Worm (Caenorhabditis elegans) whole organism, young adult: ENCODE results near the gene F29G9.1.
A peak's percentile ranks its signal among the peaks of the same experiment; 100 is the strongest.

Source experiments
- F33H1.4 ChIP-seq: fragments of 200-800 bp; sonication (Bioruptor generic); IDR thresholded peaks from 2 replicates; pipeline ENCODE4 v1.3.6; 2022; ENCODE audit warnings: missing genetic modification reagents, missing genetic modification characterization, missing compliant biosample characterization
- F49E8.2 ChIP-seq: sonication (generic microtip); optimal IDR thresholded peaks from 3 replicates; lab custom pipeline; 2017; ENCODE audit warnings: missing genetic modification characterization, mild to moderate bottlenecking, missing compliant biosample characterization, antibody characterized with exemption, moderate library complexity; ENCODE audit not compliant: insufficient read depth
- K12H6.12 ChIP-seq: fragments of 200-800 bp; sonication (Bioruptor generic); optimal IDR thresholded peaks from 2 replicates; lab custom pipeline; 2018; ENCODE audit warnings: mild to moderate bottlenecking, missing genetic modification characterization, missing compliant biosample characterization
- Y53F4B.3 ChIP-seq: fragments of 200-800 bp; sonication (Bioruptor generic); IDR thresholded peaks from 2 replicates; pipeline ENCODE4 v1.3.6; 2022; ENCODE audit warnings: missing genetic modification reagents, missing genetic modification characterization, missing compliant biosample characterization
- ama-1 ChIP-seq, 3 experiments: fragments of 150-350 bp in 1 of 3; sonication (generic microtip) in 2 of 3; optimal IDR thresholded peaks; 2 replicates each; lab custom pipeline; 2014 to 2018; ENCODE audit warnings: missing biosample characterization in 2 of 3, missing genetic modification characterization in 2 of 3, missing genetic modification reagents in 2 of 3
- aptf-2 ChIP-seq: fragments of 200-800 bp; sonication (Bioruptor generic); conservative IDR thresholded peaks from 2 replicates; pipeline ENCODE4 v1.3.6; 2022; ENCODE audit warnings: missing genetic modification reagents, missing genetic modification characterization, missing compliant biosample characterization
- bed-1 ChIP-seq: fragments of 200-800 bp; sonication (Bioruptor generic); IDR thresholded peaks from 2 replicates; pipeline ENCODE4 v1.3.6; 2022; ENCODE audit warnings: missing genetic modification reagents, missing genetic modification characterization, missing compliant biosample characterization
- bed-2 ChIP-seq: fragments of 200-800 bp; sonication (Bioruptor generic); IDR thresholded peaks from 2 replicates; pipeline ENCODE4 v1.3.6; 2022; ENCODE audit warnings: missing genetic modification reagents, missing genetic modification characterization, missing compliant biosample characterization
- ccch-3 ChIP-seq: fragments of 200-800 bp; sonication (Bioruptor generic); optimal IDR thresholded peaks from 2 replicates; lab custom pipeline; 2018; ENCODE audit warnings: mild to moderate bottlenecking, missing genetic modification characterization, missing compliant biosample characterization
- cebp-1 ChIP-seq, 2 experiments: fragments of 200-800 bp in 1 of 2; sonication (Bioruptor generic) in 1 of 2; sonication (generic microtip) in 1 of 2; IDR thresholded peaks in 1 of 2; optimal IDR thresholded peaks in 1 of 2; 2 replicates each; pipeline versions ENCODE4 v1.3.6 to Lab custom; 2017 to 2022; ENCODE audit warnings: missing compliant biosample characterization in 2 of 2, missing genetic modification characterization in 2 of 2, mild to moderate bottlenecking in 1 of 2, missing genetic modification reagents in 1 of 2, moderate library complexity in 1 of 2
- cebp-2 ChIP-seq: fragments of 200-800 bp; sonication (Bioruptor generic); IDR thresholded peaks from 2 replicates; pipeline ENCODE4 v1.3.6; 2022; ENCODE audit warnings: missing genetic modification characterization, missing compliant biosample characterization
- ceh-40 ChIP-seq: fragments of 200-800 bp; sonication (Bioruptor generic); IDR thresholded peaks from 2 replicates; pipeline ENCODE4 v1.3.6; 2022; ENCODE audit warnings: missing genetic modification characterization, missing compliant biosample characterization
- ceh-79 ChIP-seq: sonication (generic microtip); optimal IDR thresholded peaks from 2 replicates; lab custom pipeline; 2017; ENCODE audit warnings: mild to moderate bottlenecking, missing genetic modification characterization, missing compliant biosample characterization
- dox-1 ChIP-seq: fragments of 200-800 bp; sonication (Bioruptor generic); IDR thresholded peaks from 2 replicates; pipeline ENCODE4 v1.3.6; 2022; ENCODE audit warnings: missing genetic modification reagents, missing genetic modification characterization, missing compliant biosample characterization
- efl-1 ChIP-seq: fragments of 150-350 bp; optimal IDR thresholded peaks from 2 replicates; lab custom pipeline; 2014; ENCODE audit warnings: missing biosample characterization, missing genetic modification reagents, missing genetic modification characterization
- ekl-4 ChIP-seq: fragments of 200-800 bp; sonication (Bioruptor generic); IDR thresholded peaks from 2 replicates; pipeline ENCODE4 v1.3.6; 2022; ENCODE audit warnings: missing genetic modification reagents, missing genetic modification characterization, missing compliant biosample characterization
- ets-4 ChIP-seq: fragments of 200-800 bp; sonication (Bioruptor generic); optimal IDR thresholded peaks from 2 replicates; lab custom pipeline; 2018; ENCODE audit warnings: mild to moderate bottlenecking, missing genetic modification characterization, missing compliant biosample characterization
- hmg-1.2 ChIP-seq: fragments of 200-800 bp; sonication (Bioruptor generic); IDR thresholded peaks from 2 replicates; pipeline ENCODE4 v1.3.6; 2022; ENCODE audit warnings: missing genetic modification reagents, missing genetic modification characterization, missing compliant biosample characterization
- hsf-1 ChIP-seq: fragments of 200-800 bp; sonication (Bioruptor generic); IDR thresholded peaks from 2 replicates; pipeline ENCODE4 v1.3.6; 2022; ENCODE audit warnings: missing genetic modification reagents, missing genetic modification characterization, missing compliant biosample characterization
- lin-54 ChIP-seq: fragments of 200-800 bp; sonication (Bioruptor generic); optimal IDR thresholded peaks from 2 replicates; lab custom pipeline; 2018; ENCODE audit warnings: mild to moderate bottlenecking, missing genetic modification characterization, missing compliant biosample characterization
- lir-1 ChIP-seq: fragments of 200-800 bp; sonication (Bioruptor generic); conservative IDR thresholded peaks from 2 replicates; pipeline ENCODE4 v1.3.6; 2022; ENCODE audit warnings: missing genetic modification reagents, missing genetic modification characterization, missing compliant biosample characterization
- madf-10 ChIP-seq: sonication (generic microtip); optimal IDR thresholded peaks from 2 replicates; lab custom pipeline; 2016; ENCODE audit warnings: mild to moderate bottlenecking, missing genetic modification characterization, missing compliant biosample characterization
- madf-3 ChIP-seq: fragments of 200-800 bp; sonication (Bioruptor generic); IDR thresholded peaks from 2 replicates; pipeline ENCODE4 v1.3.6; 2022; ENCODE audit warnings: missing genetic modification reagents, missing genetic modification characterization, missing compliant biosample characterization
- nfyb-1 ChIP-seq: fragments of 200-800 bp; sonication (Bioruptor generic); IDR thresholded peaks from 2 replicates; pipeline ENCODE4 v1.3.6; 2022; ENCODE audit warnings: missing genetic modification reagents, missing genetic modification characterization, missing compliant biosample characterization
- nhr-120 ChIP-seq: fragments of 200-800 bp; sonication (Bioruptor generic); IDR thresholded peaks from 2 replicates; pipeline ENCODE4 v1.3.6; 2022; ENCODE audit warnings: missing genetic modification characterization, missing compliant biosample characterization
- nhr-179 ChIP-seq: sonication (generic microtip); optimal IDR thresholded peaks from 2 replicates; lab custom pipeline; 2016; ENCODE audit warnings: mild to moderate bottlenecking, missing genetic modification characterization, missing compliant biosample characterization
- nhr-27 ChIP-seq: fragments of 200-800 bp; sonication (Bioruptor generic); optimal IDR thresholded peaks from 2 replicates; lab custom pipeline; 2018; ENCODE audit warnings: mild to moderate bottlenecking, missing genetic modification characterization, moderate library complexity, missing compliant biosample characterization
- nhr-80 ChIP-seq: sonication (generic microtip); optimal IDR thresholded peaks from 2 replicates; lab custom pipeline; 2016; ENCODE audit warnings: missing genetic modification characterization, missing compliant biosample characterization
- nhr-90 ChIP-seq: sonication (generic microtip); optimal IDR thresholded peaks from 2 replicates; lab custom pipeline; 2016; ENCODE audit warnings: missing genotype, mild to moderate bottlenecking, missing genetic modification characterization, missing compliant biosample characterization
- pha-4 ChIP-seq: fragments of 150-350 bp; sonication (generic microtip); optimal IDR thresholded peaks from 2 replicates; lab custom pipeline; 2014; ENCODE audit warnings: missing biosample characterization, missing genetic modification reagents, missing genetic modification characterization
- repo-1 ChIP-seq: sonication (generic microtip); optimal IDR thresholded peaks from 2 replicates; lab custom pipeline; 2017; ENCODE audit warnings: mild to moderate bottlenecking, missing genetic modification characterization, missing compliant biosample characterization
- tbp1 ChIP-seq: fragments of 200-800 bp; sonication (Bioruptor generic); optimal IDR thresholded peaks from 2 replicates; lab custom pipeline; 2018; ENCODE audit warnings: mild to moderate bottlenecking, missing genetic modification characterization, missing compliant biosample characterization
- tbx-9 ChIP-seq: sonication (generic microtip); optimal IDR thresholded peaks from 2 replicates; lab custom pipeline; 2016; ENCODE audit warnings: borderline replicate concordance, missing genetic modification characterization, inconsistent platforms, missing compliant biosample characterization
- tlf-1 ChIP-seq: fragments of 200-800 bp; sonication (Bioruptor generic); optimal IDR thresholded peaks from 2 replicates; lab custom pipeline; 2018; ENCODE audit warnings: mild to moderate bottlenecking, missing genetic modification characterization, missing compliant biosample characterization
- zim-3 ChIP-seq: sonication (generic microtip); optimal IDR thresholded peaks from 2 replicates; lab custom pipeline; 2017; ENCODE audit warnings: mild to moderate bottlenecking, missing genetic modification characterization, moderate library complexity, missing compliant biosample characterization
- ztf-18 ChIP-seq: sonication (generic microtip); optimal IDR thresholded peaks from 2 replicates; lab custom pipeline; 2016; ENCODE audit warnings: missing genotype, mild to moderate bottlenecking, missing genetic modification characterization, missing compliant biosample characterization
- ztf-26 ChIP-seq: sonication (generic microtip); optimal IDR thresholded peaks from 2 replicates; lab custom pipeline; 2017; ENCODE audit warnings: missing genetic modification characterization, missing compliant biosample characterization
- ztf-6 ChIP-seq: fragments of 200-800 bp; sonication (Bioruptor generic); IDR thresholded peaks from 2 replicates; pipeline ENCODE4 v1.3.6; 2022; ENCODE audit warnings: missing genetic modification reagents, missing genetic modification characterization, missing compliant biosample characterization

F29G9.1 gene

DNA sequence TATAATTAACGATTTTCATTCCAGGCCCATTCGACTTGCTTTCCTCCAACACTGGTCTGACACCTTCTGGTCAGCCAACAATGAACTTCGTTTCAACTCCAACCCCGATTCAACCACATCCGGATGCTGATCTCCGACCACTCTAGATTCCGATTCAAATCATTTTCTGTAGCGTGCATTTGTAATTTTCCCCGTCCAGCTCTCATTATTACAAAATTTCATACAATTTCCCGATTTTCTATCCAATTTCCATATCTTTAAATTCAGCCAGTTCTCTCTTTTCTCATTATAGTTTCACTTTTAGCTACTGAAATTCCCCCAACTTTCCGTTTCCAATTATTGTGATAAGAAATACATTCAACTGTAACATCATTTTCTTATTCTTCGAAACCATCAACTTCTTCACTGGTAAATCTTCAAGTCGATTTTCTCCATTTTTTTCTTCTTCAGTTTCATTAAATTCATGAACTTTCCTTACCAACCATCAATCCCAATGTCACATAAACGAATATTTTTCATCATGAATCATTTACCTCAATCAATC, 23.3 kb upstream of the F29G9.1 start (continued):
- TF ChIP-seq F49E8.2 (tag; lab: Kevin White, UChicago) = no peak
- TF ChIP-seq bed-2 (GFP tag; lab: Robert Waterston, UW) = no peak
- no peak for TF ChIP-seq nhr-90
- TF ChIP-seq K12H6.12 (tag; lab: Kevin White, UChicago) = no peak
- TF ChIP-seq ets-4 (GFP tag; lab: Kevin White, UChicago) = no peak
- peak; percentile 14 for TF ChIP-seq repo-1 (tag; lab: Kevin White, UChicago)
- TF ChIP-seq hsf-1 (GFP tag; lab: Robert Waterston, UW) = peak; percentile 60; the same call in 1 of the 2 replicates
- no peak for TF ChIP-seq ztf-26 (tag; lab: Kevin White, UChicago)
- no peak for TF ChIP-seq aptf-2 (GFP tag; lab: Robert Waterston, UW)
- TF ChIP-seq cebp-1 (GFP tag; IDR thresholded peaks at IDR 0.05; lab: Robert Waterston, UW) = no peak
- no peak for TF ChIP-seq cebp-1 (tag; optimal IDR thresholded peaks at IDR 0.05; lab: Kevin White, UChicago)
- no peak for TF ChIP-seq ceh-79
- no peak for TF ChIP-seq lir-1
- TF ChIP-seq nhr-179 (tag; lab: Kevin White, UChicago) = no peak
- TF ChIP-seq dox-1 (GFP tag; lab: Robert Waterston, UW) = no peak
- TF ChIP-seq ccch-3 = no peak
- TF ChIP-seq pha-4 (tag; lab: Kevin White, UChicago) = no peak
- TF ChIP-seq ztf-6 (GFP tag; lab: Robert Waterston, UW) = no peak
- no peak for TF ChIP-seq nhr-120 (GFP tag; lab: Robert Waterston, UW)
- TF ChIP-seq tlf-1 = no peak
- no peak for TF ChIP-seq madf-10 (tag; lab: Kevin White, UChicago)
- TF ChIP-seq cebp-2 = no peak
- no peak for TF ChIP-seq ceh-40 (GFP tag; lab: Robert Waterston, UW)
- no peak for TF ChIP-seq nhr-80
- TF ChIP-seq ztf-18 (tag; lab: Kevin White, UChicago) = no peak
- TF ChIP-seq F33H1.4 = no peak
- no peak; the same call in 1 of the 2 replicates for TF ChIP-seq ekl-4 (GFP tag; lab: Robert Waterston, UW)
- TF ChIP-seq Y53F4B.3 = no peak
- TF ChIP-seq zim-3 = no peak
- peak; percentile 22 for TF ChIP-seq lin-54 (GFP tag; lab: Kevin White, UChicago)
- no peak for TF ChIP-seq nhr-27 (tag; lab: Kevin White, UChicago)
- TF ChIP-seq madf-3 (GFP tag; lab: Robert Waterston, UW) = no peak; the same call in 1 of the 2 replicates
- TF ChIP-seq tbx-9 (tag; lab: Kevin White, UChicago) = peak; percentile 2
- no peak for TF ChIP-seq tbp1
- TF ChIP-seq efl-1 (GFP tag; lab: Kevin White, UChicago) = no peak

DNA sequence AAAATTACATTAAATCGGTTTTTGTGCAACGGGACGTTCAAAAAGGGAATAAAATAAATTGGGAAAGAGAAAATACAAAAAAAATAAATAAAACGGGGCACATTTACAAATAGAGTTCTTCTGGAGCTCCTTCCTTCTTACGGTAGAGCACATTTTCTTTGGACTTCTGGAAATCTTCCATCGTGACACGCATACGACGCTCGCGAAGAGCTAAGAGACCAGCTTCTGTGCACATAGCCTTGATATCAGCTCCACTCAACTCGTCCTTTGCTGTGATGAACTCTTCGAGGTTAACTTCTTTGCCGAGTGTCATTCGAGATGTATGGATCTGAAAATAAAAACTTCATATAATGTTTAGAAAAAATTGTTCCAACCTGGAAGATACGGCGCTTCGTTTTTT, 22.8 kb upstream of the F29G9.1 start:
- TF ChIP-seq hmg-1.2 (GFP tag; lab: Robert Waterston, UW) (0 out of 2 replicates have a peak, but pooled peaks have one; percentile 2), pha-4 (tag; lab: Kevin White, UChicago) (no peak), bed-1 (GFP tag; lab: Robert Waterston, UW) (no peak), cebp-2 (no peak), F49E8.2 (tag; lab: Kevin White, UChicago) (no peak), nfyb-1 (GFP tag; lab: Robert Waterston, UW) (0 out of 2 replicates have a peak, but pooled peaks have one; percentile 22), ama-1 (optimal IDR thresholded peaks at IDR 0.05; lab: Kevin White, UChicago) (peak; percentile 14), ama-1 (GFP tag; optimal IDR thresholded peaks at IDR 0.05; lab: Kevin White, UChicago) (no peak), ceh-40 (GFP tag; lab: Robert Waterston, UW) (0 out of 2 replicates have a peak, but pooled peaks have one; percentile 23)
